Worm (Caenorhabditis elegans) whole organism, L4/young adult: ENCODE data around the gene F01D5.7.

Experiments
- W03F9.2 ChIP-seq: fragments of 150-350 bp; optimal IDR thresholded peaks from 2 replicates; lab custom pipeline; 2014; ENCODE audit warnings: missing biosample characterization, missing genetic modification characterization
- him-1 ChIP-seq: sonication (generic microtip); optimal IDR thresholded peaks from 2 replicates; lab custom pipeline; 2016; ENCODE audit warnings: missing genotype, missing genetic modification reagents, missing genetic modification characterization, missing compliant biosample characterization

- TF ChIP-seq W03F9.2 (tag; lab: Kevin White, UChicago) (peak; percentile 33), him-1 (tag; lab: Kevin White, UChicago) (peak; percentile 83)
Measured at ce11 chrII:14044199-14044598, 35.7 kb downstream of the F01D5.7 start.
